Worm (Caenorhabditis elegans) whole organism, young adult: ENCODE data around the gene T23B12.11.

Experiments
- B0019.2 ChIP-seq: fragments of 200-800 bp; sonication (Bioruptor generic); conservative IDR thresholded peaks from 2 replicates; pipeline ENCODE4 v1.3.6; 2022; ENCODE audit warnings: missing genetic modification reagents, missing genetic modification characterization, missing compliant biosample characterization
- B0035.1 ChIP-seq: sonication (generic microtip); optimal IDR thresholded peaks from 2 replicates; lab custom pipeline; 2016; ENCODE audit warnings: missing genetic modification characterization, mild to moderate bottlenecking, missing compliant biosample characterization, missing genotype, missing genetic modification reagents
- B0336.3 ChIP-seq: fragments of 200-800 bp; sonication (Bioruptor generic); IDR thresholded peaks from 2 replicates; pipeline ENCODE4 v1.3.6; 2022; ENCODE audit warnings: missing genetic modification characterization, missing compliant biosample characterization
- D2030.7 ChIP-seq: fragments of 200-800 bp; sonication (Bioruptor generic); IDR thresholded peaks from 2 replicates; pipeline ENCODE4 v1.3.6; 2022; ENCODE audit warnings: missing genetic modification reagents, missing genetic modification characterization, missing compliant biosample characterization
- F23B12.7 ChIP-seq: sonication (generic microtip); optimal IDR thresholded peaks from 2 replicates; lab custom pipeline; 2017; ENCODE audit warnings: missing genetic modification characterization, mild to moderate bottlenecking, missing compliant biosample characterization, antibody characterized with exemption, moderate library complexity; ENCODE audit not compliant: insufficient read depth
- F57C9.4 ChIP-seq: sonication (generic microtip); optimal IDR thresholded peaks from 2 replicates; lab custom pipeline; 2017; ENCODE audit warnings: mild to moderate bottlenecking, missing genetic modification characterization, missing compliant biosample characterization
- K12H6.12 ChIP-seq: fragments of 200-800 bp; sonication (Bioruptor generic); optimal IDR thresholded peaks from 2 replicates; lab custom pipeline; 2018; ENCODE audit warnings: mild to moderate bottlenecking, missing genetic modification characterization, missing compliant biosample characterization
- T07F8.4 ChIP-seq: sonication (generic microtip); optimal IDR thresholded peaks from 2 replicates; lab custom pipeline; 2016; ENCODE audit warnings: mild to moderate bottlenecking, missing genetic modification characterization, moderate library complexity, missing compliant biosample characterization
- T26A5.8 ChIP-seq: sonication (generic microtip); optimal IDR thresholded peaks from 2 replicates; lab custom pipeline; 2016; ENCODE audit warnings: missing genetic modification characterization, missing compliant biosample characterization
- Y53G8AR.9 ChIP-seq: fragments of 200-800 bp; sonication (Bioruptor generic); conservative IDR thresholded peaks from 2 replicates; pipeline ENCODE4 v1.3.6; 2022; ENCODE audit warnings: missing genetic modification reagents, missing genetic modification characterization, missing compliant biosample characterization
- Y56A3A.18 ChIP-seq: fragments of 200-800 bp; sonication (Bioruptor generic); IDR thresholded peaks from 2 replicates; pipeline ENCODE4 v1.3.6; 2022; ENCODE audit warnings: missing genetic modification reagents, missing genetic modification characterization, missing compliant biosample characterization
- ZK185.1 ChIP-seq: sonication (generic microtip); optimal IDR thresholded peaks from 2 replicates; lab custom pipeline; 2016; ENCODE audit warnings: mild to moderate bottlenecking, missing genetic modification characterization, missing compliant biosample characterization; ENCODE audit not compliant: poor library complexity, severe bottlenecking
- akir-1 ChIP-seq: fragments of 200-800 bp; sonication (Bioruptor generic); optimal IDR thresholded peaks from 2 replicates; lab custom pipeline; 2018; ENCODE audit warnings: mild to moderate bottlenecking, missing genetic modification characterization, moderate library complexity, missing compliant biosample characterization
- aptf-2 ChIP-seq: fragments of 200-800 bp; sonication (Bioruptor generic); conservative IDR thresholded peaks from 2 replicates; pipeline ENCODE4 v1.3.6; 2022; ENCODE audit warnings: missing genetic modification reagents, missing genetic modification characterization, missing compliant biosample characterization
- aptf-3 ChIP-seq: fragments of 200-800 bp; sonication (Bioruptor generic); IDR thresholded peaks from 2 replicates; pipeline ENCODE4 v1.3.6; 2022; ENCODE audit warnings: missing genetic modification characterization, missing compliant biosample characterization
- atf-7 ChIP-seq: sonication (generic microtip); optimal IDR thresholded peaks from 2 replicates; lab custom pipeline; 2017; ENCODE audit warnings: mild to moderate bottlenecking, missing genetic modification characterization, missing compliant biosample characterization
- attf-6 ChIP-seq: fragments of 200-800 bp; sonication (Bioruptor generic); IDR thresholded peaks from 2 replicates; pipeline ENCODE4 v1.3.6; 2022; ENCODE audit warnings: missing genetic modification reagents, missing genetic modification characterization, missing compliant biosample characterization
- cebp-2 ChIP-seq: fragments of 200-800 bp; sonication (Bioruptor generic); IDR thresholded peaks from 2 replicates; pipeline ENCODE4 v1.3.6; 2022; ENCODE audit warnings: missing genetic modification characterization, missing compliant biosample characterization
- ceh-40 ChIP-seq: fragments of 200-800 bp; sonication (Bioruptor generic); IDR thresholded peaks from 2 replicates; pipeline ENCODE4 v1.3.6; 2022; ENCODE audit warnings: missing genetic modification characterization, missing compliant biosample characterization
- chd-7 ChIP-seq: sonication (generic microtip); optimal IDR thresholded peaks from 2 replicates; lab custom pipeline; 2016; ENCODE audit warnings: mild to moderate bottlenecking, missing genetic modification characterization, moderate library complexity, missing compliant biosample characterization
- die-1 ChIP-seq: sonication (generic microtip); optimal IDR thresholded peaks from 2 replicates; lab custom pipeline; 2016; ENCODE audit warnings: missing genotype, mild to moderate bottlenecking, missing genetic modification characterization, missing compliant biosample characterization
- dpff-1 ChIP-seq: sonication (generic microtip); optimal IDR thresholded peaks from 2 replicates; lab custom pipeline; 2017; ENCODE audit warnings: mild to moderate bottlenecking, missing genetic modification characterization, missing compliant biosample characterization
- dpl-1 ChIP-seq: fragments of 150-350 bp; optimal IDR thresholded peaks from 2 replicates; lab custom pipeline; 2014; ENCODE audit warnings: missing biosample characterization, missing genetic modification reagents, missing genetic modification characterization
- efl-1 ChIP-seq: fragments of 150-350 bp; optimal IDR thresholded peaks from 2 replicates; lab custom pipeline; 2014; ENCODE audit warnings: missing biosample characterization, missing genetic modification reagents, missing genetic modification characterization
- egl-18 ChIP-seq: fragments of 200-800 bp; sonication (Bioruptor generic); IDR thresholded peaks from 2 replicates; pipeline ENCODE4 v1.3.6; 2022; ENCODE audit warnings: missing genetic modification reagents, missing genetic modification characterization, missing compliant biosample characterization
- egrh-3 ChIP-seq: fragments of 200-800 bp; sonication (Bioruptor generic); IDR thresholded peaks from 2 replicates; pipeline ENCODE4 v1.3.6; 2022; ENCODE audit warnings: missing genetic modification reagents, missing genetic modification characterization, missing compliant biosample characterization
- fkh-3 ChIP-seq: sonication (generic microtip); optimal IDR thresholded peaks from 2 replicates; lab custom pipeline; 2016; ENCODE audit warnings: mild to moderate bottlenecking, missing genetic modification characterization, missing compliant biosample characterization
- him-1 ChIP-seq: sonication (generic microtip); optimal IDR thresholded peaks from 2 replicates; lab custom pipeline; 2016; ENCODE audit warnings: missing genotype, missing genetic modification reagents, missing genetic modification characterization, missing compliant biosample characterization
- hlh-26 ChIP-seq: fragments of 200-800 bp; sonication (Bioruptor generic); conservative IDR thresholded peaks from 2 replicates; pipeline ENCODE4 v1.3.6; 2022; ENCODE audit warnings: missing genetic modification reagents, missing genetic modification characterization, missing compliant biosample characterization
- let-526 ChIP-seq: fragments of 200-800 bp; sonication (Bioruptor generic); IDR thresholded peaks from 2 replicates; pipeline ENCODE4 v1.3.6; 2022; ENCODE audit warnings: missing genetic modification reagents, missing genetic modification characterization, missing compliant biosample characterization
- lin-35 ChIP-seq, 3 experiments: fragments of 150-350 bp in 2 of 3; sonication (generic microtip) in 1 of 3; optimal IDR thresholded peaks; 2 replicates each; lab custom pipeline; 2014 to 2018; ENCODE audit warnings: missing biosample characterization in 3 of 3, missing genetic modification characterization in 3 of 3, missing genetic modification reagents in 3 of 3
- lin-40 ChIP-seq: sonication (generic microtip); optimal IDR thresholded peaks from 2 replicates; lab custom pipeline; 2016; ENCODE audit warnings: missing genetic modification characterization, mild to moderate bottlenecking, missing compliant biosample characterization, missing genotype, missing genetic modification reagents
- lin-54 ChIP-seq: fragments of 200-800 bp; sonication (Bioruptor generic); optimal IDR thresholded peaks from 2 replicates; lab custom pipeline; 2018; ENCODE audit warnings: mild to moderate bottlenecking, missing genetic modification characterization, missing compliant biosample characterization
- lsl-1 ChIP-seq: fragments of 200-800 bp; sonication (Bioruptor generic); optimal IDR thresholded peaks from 2 replicates; lab custom pipeline; 2018; ENCODE audit warnings: mild to moderate bottlenecking, missing genetic modification characterization, moderate library complexity, missing compliant biosample characterization
- madf-3 ChIP-seq: fragments of 200-800 bp; sonication (Bioruptor generic); IDR thresholded peaks from 2 replicates; pipeline ENCODE4 v1.3.6; 2022; ENCODE audit warnings: missing genetic modification reagents, missing genetic modification characterization, missing compliant biosample characterization
- madf-6 ChIP-seq: fragments of 200-800 bp; sonication (Bioruptor generic); IDR thresholded peaks from 2 replicates; pipeline ENCODE4 v1.3.6; 2022; ENCODE audit warnings: missing genetic modification reagents, missing genetic modification characterization, missing compliant biosample characterization
- mes-4 ChIP-seq: sonication (generic microtip); optimal IDR thresholded peaks from 2 replicates; lab custom pipeline; 2016; ENCODE audit warnings: missing genotype, missing genetic modification characterization, missing compliant biosample characterization
- nhr-120 ChIP-seq: fragments of 200-800 bp; sonication (Bioruptor generic); IDR thresholded peaks from 2 replicates; pipeline ENCODE4 v1.3.6; 2022; ENCODE audit warnings: missing genetic modification characterization, missing compliant biosample characterization
- pbrm-1 ChIP-seq: fragments of 200-800 bp; sonication (Bioruptor generic); IDR thresholded peaks from 2 replicates; pipeline ENCODE4 v1.3.6; 2022; ENCODE audit warnings: missing genetic modification reagents, missing genetic modification characterization, missing compliant biosample characterization
- pha-4 ChIP-seq: fragments of 150-350 bp; sonication (generic microtip); optimal IDR thresholded peaks from 2 replicates; lab custom pipeline; 2014; ENCODE audit warnings: missing biosample characterization, missing genetic modification reagents, missing genetic modification characterization
- sea-2 ChIP-seq: fragments of 200-800 bp; sonication (Bioruptor generic); IDR thresholded peaks from 2 replicates; pipeline ENCODE4 v1.3.6; 2022; ENCODE audit warnings: missing genetic modification characterization, missing compliant biosample characterization
- snpc-4 ChIP-seq, 5 experiments: fragments of 150-350 bp in 1 of 5; sonication (generic microtip) in 4 of 5; optimal IDR thresholded peaks; 2 replicates each; lab custom pipeline; 2014 to 2018; ENCODE audit warnings: missing genetic modification characterization in 5 of 5, missing biosample characterization in 3 of 5, antibody characterized with exemption in 2 of 5, mild to moderate bottlenecking in 2 of 5, missing compliant biosample characterization in 2 of 5, missing genotype in 2 of 5, moderate library complexity in 2 of 5, missing genetic modification reagents in 1 of 5
- somi-1 ChIP-seq: fragments of 200-800 bp; sonication (Bioruptor generic); optimal IDR thresholded peaks from 2 replicates; lab custom pipeline; 2018; ENCODE audit warnings: mild to moderate bottlenecking, missing genetic modification characterization, missing compliant biosample characterization
- unc-62 ChIP-seq: fragments of 150-350 bp; optimal IDR thresholded peaks from 2 replicates; lab custom pipeline; 2014; ENCODE audit warnings: missing biosample characterization, missing genetic modification reagents, missing genetic modification characterization
- xnd-1 ChIP-seq: sonication (generic microtip); optimal IDR thresholded peaks from 2 replicates; lab custom pipeline; 2016; ENCODE audit warnings: missing genotype, missing genetic modification reagents, missing genetic modification characterization, missing compliant biosample characterization
- ztf-18 ChIP-seq: sonication (generic microtip); optimal IDR thresholded peaks from 2 replicates; lab custom pipeline; 2016; ENCODE audit warnings: missing genotype, mild to moderate bottlenecking, missing genetic modification characterization, missing compliant biosample characterization
- ztf-25 ChIP-seq: fragments of 200-800 bp; sonication (Bioruptor generic); IDR thresholded peaks from 2 replicates; pipeline ENCODE4 v1.3.6; 2022; ENCODE audit warnings: missing genetic modification reagents, missing genetic modification characterization, missing compliant biosample characterization
- ztf-26 ChIP-seq: sonication (generic microtip); optimal IDR thresholded peaks from 2 replicates; lab custom pipeline; 2017; ENCODE audit warnings: missing genetic modification characterization, missing compliant biosample characterization
- ztf-28 ChIP-seq: fragments of 200-800 bp; sonication (Bioruptor generic); IDR thresholded peaks from 2 replicates; pipeline ENCODE4 v1.3.6; 2022; ENCODE audit warnings: missing genetic modification reagents, missing genetic modification characterization, missing compliant biosample characterization

Gene T23B12.11

ce11 chrV:8495965-8496364, 40.8 kb downstream of the T23B12.11 start (continued):
- TF ChIP-seq ztf-25 (GFP tag; lab: Robert Waterston, UW), result peak; percentile 72; the same call in 1 of the 2 replicates
- no peak for TF ChIP-seq dpl-1 (GFP tag; lab: Kevin White, UChicago)
- no peak for TF ChIP-seq lin-35 (GFP tag; optimal IDR thresholded peaks at IDR 0.05; lab: Kevin White, UChicago)
- TF ChIP-seq B0035.1 (tag; lab: Kevin White, UChicago), result no peak
- peak; percentile 17 for TF ChIP-seq snpc-4 (GFP tag; optimal IDR thresholded peaks at IDR 0.05; lab: Kevin White, UChicago)
- peak; percentile 43 to 90 (median 68) for TF ChIP-seq snpc-4 (tag; optimal IDR thresholded peaks at IDR 0.05; lab: Kevin White, UChicago)
- TF ChIP-seq ceh-40, result peak; percentile 63; the same call in 1 of the 2 replicates
- TF ChIP-seq unc-62 (GFP tag; lab: Kevin White, UChicago), result no peak
- TF ChIP-seq F57C9.4 (tag; lab: Kevin White, UChicago), result no peak
- TF ChIP-seq die-1 (tag; lab: Kevin White, UChicago), result peak; percentile 78
- TF ChIP-seq cebp-2 (GFP tag; lab: Robert Waterston, UW), result 0 out of 2 replicates have a peak, but pooled peaks have one; percentile 44
- no peak for TF ChIP-seq aptf-2 (GFP tag; lab: Robert Waterston, UW)
- TF ChIP-seq K12H6.12, result no peak
- no peak for TF ChIP-seq madf-3
- no peak for TF ChIP-seq ztf-26 (tag; lab: Kevin White, UChicago)
- peak; percentile 70 for TF ChIP-seq T26A5.8 (tag; lab: Kevin White, UChicago)
- TF ChIP-seq xnd-1 (tag; lab: Kevin White, UChicago), result no peak
- TF ChIP-seq akir-1 (GFP tag; lab: Kevin White, UChicago), result no peak
- TF ChIP-seq efl-1 (GFP tag; lab: Kevin White, UChicago), result no peak
- no peak for TF ChIP-seq egl-18
- no peak for TF ChIP-seq sea-2 (GFP tag; lab: Robert Waterston, UW)
- peak; percentile 47 for TF ChIP-seq ztf-18 (tag; lab: Kevin White, UChicago)
- peak; percentile 66 for TF ChIP-seq D2030.7
- TF ChIP-seq hlh-26, result no peak
- TF ChIP-seq ztf-28 (GFP tag; lab: Robert Waterston, UW), result no peak
- TF ChIP-seq somi-1 (GFP tag; lab: Kevin White, UChicago), result peak; percentile 11
- peak; percentile 50; the same call in 1 of the 2 replicates for TF ChIP-seq B0336.3
- TF ChIP-seq lin-40 (tag; lab: Kevin White, UChicago), result no peak
- no peak for TF ChIP-seq pha-4 (tag; lab: Kevin White, UChicago)
- TF ChIP-seq attf-6, result 0 out of 2 replicates have a peak, but pooled peaks have one; percentile 47
- TF ChIP-seq Y53G8AR.9 (GFP tag; lab: Robert Waterston, UW), result peak; percentile 46; the same call in 1 of the 2 replicates
- no peak for TF ChIP-seq B0019.2
- peak; percentile 13; the same call in 1 of the 2 replicates for TF ChIP-seq madf-6 (GFP tag; lab: Robert Waterston, UW)
- TF ChIP-seq egrh-3 (GFP tag; lab: Robert Waterston, UW), result no peak
- peak; percentile 29 for TF ChIP-seq lin-54 (GFP tag; lab: Kevin White, UChicago)
- no peak for TF ChIP-seq nhr-120
- TF ChIP-seq let-526, result no peak
- no peak for TF ChIP-seq chd-7 (tag; lab: Kevin White, UChicago)
- peak; percentile 39 for TF ChIP-seq lsl-1 (GFP tag; lab: Kevin White, UChicago)
- peak; percentile 58 for TF ChIP-seq F23B12.7
- TF ChIP-seq fkh-3 (tag; lab: Kevin White, UChicago), result no peak
- TF ChIP-seq T07F8.4, result peak; percentile 35
- TF ChIP-seq ZK185.1 (tag; lab: Kevin White, UChicago), result no peak
- no peak for TF ChIP-seq atf-7 (tag; lab: Kevin White, UChicago)
- no peak for TF ChIP-seq dpff-1 (tag; lab: Kevin White, UChicago)
- 0 out of 2 replicates have a peak, but pooled peaks have one; percentile 14 for TF ChIP-seq Y56A3A.18 (GFP tag; lab: Robert Waterston, UW)
- TF ChIP-seq pbrm-1 (GFP tag; lab: Robert Waterston, UW), result peak; percentile 58; the same call in 1 of the 2 replicates
- no peak for TF ChIP-seq aptf-3 (GFP tag; lab: Robert Waterston, UW)
- TF ChIP-seq mes-4 (tag; lab: Kevin White, UChicago), result no peak
- TF ChIP-seq him-1 (tag; lab: Kevin White, UChicago), result peak; percentile 89
